Worm (Caenorhabditis elegans): ENCODE results near the gene R10H10.3.

Gene R10H10.3

DNA sequence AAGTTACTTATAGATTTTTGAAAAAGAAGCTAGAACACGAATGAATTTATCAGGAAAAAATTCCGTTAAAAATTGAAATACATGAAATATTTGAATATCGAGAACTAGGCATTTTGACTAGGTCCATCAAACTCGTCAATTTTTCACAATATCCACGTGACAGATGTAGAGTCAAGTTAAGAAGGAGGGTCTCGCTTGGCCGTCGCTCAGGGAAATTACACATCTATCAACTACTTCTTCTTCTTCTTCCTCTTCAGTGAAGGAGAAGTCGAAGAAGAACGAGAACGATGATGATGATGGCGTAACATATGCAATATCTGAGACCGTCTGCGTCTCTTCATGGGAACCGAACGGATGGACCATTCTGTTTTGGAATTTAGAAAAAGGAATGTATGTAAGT lies 31.6 kb downstream of the R10H10.3 start:
- TF ChIP-seq mab-9 (GFP tag; IDR thresholded peaks at IDR 0.05): no peak
- TF ChIP-seq nhr-47 (tag; optimal IDR thresholded peaks at IDR 0.05): no peak
- no peak for TF ChIP-seq irx-1 (tag; optimal IDR thresholded peaks at IDR 0.05)
- no peak for TF ChIP-seq nhr-84 (tag; optimal IDR thresholded peaks at IDR 0.05)
- TF ChIP-seq rnt-1 (tag; optimal IDR thresholded peaks at IDR 0.05): peak; percentile 4
- no peak for TF ChIP-seq aha-1 (tag; optimal IDR thresholded peaks at IDR 0.05)

DNA sequence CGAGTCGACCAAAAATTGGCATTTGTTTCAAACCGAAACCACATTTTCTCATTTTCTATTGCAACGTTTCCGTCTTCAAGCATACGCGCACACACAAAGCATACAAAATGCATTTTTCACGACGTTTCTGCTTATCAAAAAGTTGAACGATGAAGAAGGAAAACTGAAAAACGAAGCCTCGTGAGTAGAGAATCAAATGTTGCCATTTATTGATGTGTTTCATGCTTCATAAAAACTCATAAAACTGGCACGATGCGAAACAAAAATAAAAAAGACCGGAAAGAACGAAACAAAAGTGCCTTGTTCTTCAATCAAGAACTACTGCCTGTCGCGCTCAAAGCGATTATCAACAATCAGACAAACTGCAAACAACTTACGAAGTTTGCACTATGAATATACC lies 32.1 kb downstream of the R10H10.3 start:
- TF ChIP-seq lin-13 (GFP tag; optimal IDR thresholded peaks at IDR 0.05) (no peak), nhr-20 (tag; optimal IDR thresholded peaks at IDR 0.05) (no peak), unc-98 (GFP tag; IDR thresholded peaks at IDR 0.05) (no peak), nhr-11 (tag; optimal IDR thresholded peaks at IDR 0.05) (no peak), nhr-77 (tag; optimal IDR thresholded peaks at IDR 0.05) (no peak), pax-3 (tag; optimal IDR thresholded peaks at IDR 0.05) (no peak), elt-2 (tag; optimal IDR thresholded peaks at IDR 0.05) (peak; percentile 2), hlh-17 (GFP tag; optimal IDR thresholded peaks at IDR 0.05; ENCODE audit: borderline replicate concordance) (no peak), unc-130 (tag; optimal IDR thresholded peaks at IDR 0.05) (no peak), ets-5 (GFP tag; IDR thresholded peaks at IDR 0.05) (no peak), lin-15B (tag; optimal IDR thresholded peaks at IDR 0.05) (no peak), ceh-90 (tag; optimal IDR thresholded peaks at IDR 0.05) (no peak), F16B12.6 (tag; optimal IDR thresholded peaks at IDR 0.05) (no peak), sox-4 (tag; optimal IDR thresholded peaks at IDR 0.05) (no peak), lin-35 (GFP tag; optimal IDR thresholded peaks at IDR 0.05) (peak in 1 of 2 experiments; percentile 21), unc-30 (tag; optimal IDR thresholded peaks at IDR 0.05) (no peak), mep-1 (tag; optimal IDR thresholded peaks at IDR 0.05) (peak; percentile 15), nhr-47 (tag; optimal IDR thresholded peaks at IDR 0.05) (no peak), nhr-12 (tag; optimal IDR thresholded peaks at IDR 0.05) (no peak), efl-3 (GFP tag; optimal IDR thresholded peaks at IDR 0.05) (no peak), rnt-1 (tag; optimal IDR thresholded peaks at IDR 0.05) (no peak), isw-1 (GFP tag; IDR thresholded peaks at IDR 0.05) (no peak), fkh-8 (tag; optimal IDR thresholded peaks at IDR 0.05) (no peak)

DNA sequence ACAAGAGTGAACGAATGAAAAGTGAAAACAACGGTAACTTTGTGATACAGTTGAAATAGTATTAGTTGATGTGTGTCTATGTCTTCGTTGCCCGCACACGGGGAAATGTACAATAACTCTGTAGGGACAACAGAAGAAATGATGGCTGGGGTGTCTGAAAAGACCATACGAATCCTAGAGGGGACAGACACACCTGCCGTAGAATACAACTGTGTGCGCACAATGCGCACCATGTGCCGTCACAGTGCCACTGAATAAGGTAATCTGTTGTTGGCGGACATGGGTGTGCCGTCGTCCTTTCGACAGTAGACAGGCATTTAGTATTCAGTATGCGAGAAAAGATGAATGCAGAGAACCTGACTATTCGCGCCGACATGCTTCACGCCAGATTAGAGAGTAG lies 33.0 kb downstream of the R10H10.3 start:
- TF ChIP-seq lir-3 (tag; optimal IDR thresholded peaks at IDR 0.05; ENCODE audit: poor library complexity) (no peak), fkh-4 (tag; optimal IDR thresholded peaks at IDR 0.05; ENCODE audit: borderline replicate concordance) (no peak), ceh-88 (GFP tag; IDR thresholded peaks at IDR 0.05) (no peak), pqm-1 (tag; optimal IDR thresholded peaks at IDR 0.05) (no peak), sox-4 (tag; optimal IDR thresholded peaks at IDR 0.05) (no peak), blmp-1 (tag; optimal IDR thresholded peaks at IDR 0.05) (peak; percentile 61), C04F5.9 (tag; optimal IDR thresholded peaks at IDR 0.05) (no peak), nhr-71 (tag; optimal IDR thresholded peaks at IDR 0.05) (no peak), ceh-82 (tag; optimal IDR thresholded peaks at IDR 0.05) (no peak), snu-23 (GFP tag; optimal IDR thresholded peaks at IDR 0.05) (peak; percentile 28), nhr-84 (tag; optimal IDR thresholded peaks at IDR 0.05) (no peak), lin-15B (tag; optimal IDR thresholded peaks at IDR 0.05) (no peak), unc-86 (tag; optimal IDR thresholded peaks at IDR 0.05) (no peak), nhr-28 (tag; optimal IDR thresholded peaks at IDR 0.05) (no peak), nhr-85 (tag) (peak; percentile 36), irx-1 (tag; optimal IDR thresholded peaks at IDR 0.05) (no peak), jun-1 (tag; optimal IDR thresholded peaks at IDR 0.05) (no peak), C16A3.4 (tag; optimal IDR thresholded peaks at IDR 0.05) (no peak), lin-35 (GFP tag; optimal IDR thresholded peaks at IDR 0.05) (no peak), lin-14 (GFP tag; optimal IDR thresholded peaks at IDR 0.05) (peak; percentile 51), dsc-1 (tag; optimal IDR thresholded peaks at IDR 0.05) (no peak), nhr-76 (tag; optimal IDR thresholded peaks at IDR 0.05) (no peak), lin-13 (GFP tag; optimal IDR thresholded peaks at IDR 0.05) (no peak), rnt-1 (tag; optimal IDR thresholded peaks at IDR 0.05) (peak; percentile 15), nhr-19 (GFP tag; conservative IDR thresholded peaks at IDR 0.05) (no peak), Y116A8C.19 (tag; optimal IDR thresholded peaks at IDR 0.05; ENCODE audit: borderline replicate concordance) (no peak), fkh-10 (GFP tag; optimal IDR thresholded peaks at IDR 0.05) (no peak), unc-62 (GFP tag; optimal IDR thresholded peaks at IDR 0.05) (no peak)
